Worm (Caenorhabditis elegans) whole organism, mixed stage, embryonic: ENCODE results near the gene rga-1.
A peak's percentile ranks its signal among the peaks of the same experiment; 100 is the strongest.

ENCODE experiments used
- M03D4.4 ChIP-seq: sonication (generic microtip); optimal IDR thresholded peaks from 2 replicates; lab custom pipeline; 2017; ENCODE audit warnings: mild to moderate bottlenecking, missing genetic modification characterization, missing compliant biosample characterization
- bed-3 ChIP-seq: fragments of 200-800 bp; sonication (Bioruptor generic); optimal IDR thresholded peaks from 3 replicates; lab custom pipeline; 2018; ENCODE audit warnings: mild to moderate bottlenecking, missing genetic modification characterization, moderate library complexity, missing compliant biosample characterization
- ceh-39 ChIP-seq: fragments of 150-350 bp; optimal IDR thresholded peaks from 2 replicates; lab custom pipeline; 2014; ENCODE audit warnings: missing biosample characterization, missing genetic modification characterization
- ceh-43 ChIP-seq: fragments of 200-800 bp; sonication (Bioruptor generic); optimal IDR thresholded peaks from 2 replicates; lab custom pipeline; 2018; ENCODE audit warnings: mild to moderate bottlenecking, missing genetic modification characterization, moderate library complexity, missing compliant biosample characterization
- ceh-83 ChIP-seq: fragments of 200-800 bp; sonication (Bioruptor generic); optimal IDR thresholded peaks from 2 replicates; lab custom pipeline; 2018; ENCODE audit warnings: mild to moderate bottlenecking, missing genetic modification characterization, missing compliant biosample characterization
- ces-1 ChIP-seq: fragments of 150-350 bp; optimal IDR thresholded peaks from 2 replicates; lab custom pipeline; 2014; ENCODE audit warnings: missing biosample characterization, missing genetic modification reagents, missing genetic modification characterization
- cnd-1 ChIP-seq: fragments of 200-800 bp; sonication (Bioruptor generic); optimal IDR thresholded peaks from 2 replicates; lab custom pipeline; 2018; ENCODE audit warnings: mild to moderate bottlenecking, missing genetic modification characterization, missing compliant biosample characterization
- drap-1 ChIP-seq: fragments of 200-800 bp; sonication (Bioruptor generic); optimal IDR thresholded peaks from 3 replicates; lab custom pipeline; 2018; ENCODE audit warnings: mild to moderate bottlenecking, missing genetic modification characterization, missing compliant biosample characterization
- elt-1 ChIP-seq: sonication (generic microtip); optimal IDR thresholded peaks from 2 replicates; lab custom pipeline; 2017; ENCODE audit warnings: missing genetic modification characterization, mild to moderate bottlenecking, missing compliant biosample characterization, antibody characterized with exemption, moderate library complexity, borderline replicate concordance; ENCODE audit not compliant: insufficient read depth
- elt-3 ChIP-seq: fragments of 150-350 bp; optimal IDR thresholded peaks from 2 replicates; lab custom pipeline; 2014; ENCODE audit warnings: missing biosample characterization, missing genetic modification characterization
- hlh-1 ChIP-seq: fragments of 150-350 bp; optimal IDR thresholded peaks from 2 replicates; lab custom pipeline; 2014; ENCODE audit warnings: missing biosample characterization, missing genetic modification reagents, missing genetic modification characterization
- lin-13 ChIP-seq: fragments of 150-350 bp; optimal IDR thresholded peaks from 2 replicates; lab custom pipeline; 2014; ENCODE audit warnings: missing biosample characterization, missing genetic modification characterization
- lin-32 ChIP-seq: fragments of 200-800 bp; sonication (Bioruptor generic); optimal IDR thresholded peaks from 2 replicates; lab custom pipeline; 2018; ENCODE audit warnings: mild to moderate bottlenecking, missing genetic modification characterization, missing compliant biosample characterization
- lsy-2 ChIP-seq: fragments of 150-350 bp; optimal IDR thresholded peaks from 2 replicates; lab custom pipeline; 2014; ENCODE audit warnings: missing biosample characterization, missing genetic modification characterization
- mab-5 ChIP-seq: fragments of 150-350 bp; optimal IDR thresholded peaks from 2 replicates; lab custom pipeline; 2014; ENCODE audit warnings: missing biosample characterization, missing genetic modification characterization
- mep-1 ChIP-seq: fragments of 150-350 bp; optimal IDR thresholded peaks from 2 replicates; lab custom pipeline; 2017; ENCODE audit warnings: missing biosample characterization, missing genetic modification reagents, missing genetic modification characterization, inconsistent platforms
- mls-2 ChIP-seq: sonication (generic microtip); optimal IDR thresholded peaks from 2 replicates; lab custom pipeline; 2016; ENCODE audit warnings: mild to moderate bottlenecking, missing genetic modification characterization, moderate library complexity, missing compliant biosample characterization
- nhr-12 ChIP-seq: fragments of 150-350 bp; optimal IDR thresholded peaks from 2 replicates; lab custom pipeline; 2014; ENCODE audit warnings: missing biosample characterization, missing genetic modification characterization
- nhr-2 ChIP-seq: fragments of 150-350 bp; optimal IDR thresholded peaks from 2 replicates; lab custom pipeline; 2014; ENCODE audit warnings: missing biosample characterization, missing genetic modification characterization
- nhr-237 ChIP-seq: fragments of 150-350 bp; optimal IDR thresholded peaks from 2 replicates; lab custom pipeline; 2014; ENCODE audit warnings: missing biosample characterization, missing genetic modification characterization
- nhr-28 ChIP-seq: fragments of 150-350 bp; optimal IDR thresholded peaks from 2 replicates; lab custom pipeline; 2014; ENCODE audit warnings: missing biosample characterization, missing genetic modification characterization
- nhr-76 ChIP-seq: sonication (generic microtip); optimal IDR thresholded peaks from 2 replicates; lab custom pipeline; 2017; ENCODE audit warnings: missing biosample characterization, missing genetic modification characterization
- pha-4 ChIP-seq: fragments of 150-350 bp; optimal IDR thresholded peaks from 2 replicates; lab custom pipeline; 2018; ENCODE audit warnings: missing biosample characterization, missing genetic modification reagents, missing genetic modification characterization
- sem-2 ChIP-seq: fragments of 200-800 bp; sonication (Bioruptor generic); optimal IDR thresholded peaks from 2 replicates; lab custom pipeline; 2018; ENCODE audit warnings: mild to moderate bottlenecking, missing genetic modification characterization, missing compliant biosample characterization
- snpc-4 ChIP-seq: fragments of 150-350 bp; optimal IDR thresholded peaks from 2 replicates; lab custom pipeline; 2014; ENCODE audit warnings: missing biosample characterization, missing genetic modification characterization
- sptf-1 ChIP-seq: sonication (generic microtip); optimal IDR thresholded peaks from 2 replicates; lab custom pipeline; 2017; ENCODE audit warnings: mild to moderate bottlenecking, missing genetic modification characterization, moderate library complexity, missing compliant biosample characterization
- tbx-8 ChIP-seq: fragments of 200-800 bp; sonication (Bioruptor generic); optimal IDR thresholded peaks from 2 replicates; lab custom pipeline; 2018; ENCODE audit warnings: mild to moderate bottlenecking, missing genetic modification characterization, moderate library complexity, missing compliant biosample characterization
- unc-120 ChIP-seq: sonication (generic microtip); optimal IDR thresholded peaks from 2 replicates; lab custom pipeline; 2017; ENCODE audit warnings: missing genetic modification characterization, missing compliant biosample characterization; ENCODE audit not compliant: poor library complexity, severe bottlenecking
- unc-39 ChIP-seq: fragments of 150-350 bp; optimal IDR thresholded peaks from 2 replicates; lab custom pipeline; 2014; ENCODE audit warnings: missing biosample characterization, missing genetic modification characterization
- unc-62 ChIP-seq: fragments of 150-350 bp; optimal IDR thresholded peaks from 2 replicates; lab custom pipeline; 2014; ENCODE audit warnings: missing biosample characterization, missing genetic modification reagents, missing genetic modification characterization
- zip-8 ChIP-seq: fragments of 150-350 bp; optimal IDR thresholded peaks from 2 replicates; lab custom pipeline; 2014; ENCODE audit warnings: missing biosample characterization, missing genetic modification characterization
- ztf-11 ChIP-seq: fragments of 150-350 bp; optimal IDR thresholded peaks from 2 replicates; lab custom pipeline; 2014; ENCODE audit warnings: missing biosample characterization, missing genetic modification characterization

The rga-1 gene

DNA sequence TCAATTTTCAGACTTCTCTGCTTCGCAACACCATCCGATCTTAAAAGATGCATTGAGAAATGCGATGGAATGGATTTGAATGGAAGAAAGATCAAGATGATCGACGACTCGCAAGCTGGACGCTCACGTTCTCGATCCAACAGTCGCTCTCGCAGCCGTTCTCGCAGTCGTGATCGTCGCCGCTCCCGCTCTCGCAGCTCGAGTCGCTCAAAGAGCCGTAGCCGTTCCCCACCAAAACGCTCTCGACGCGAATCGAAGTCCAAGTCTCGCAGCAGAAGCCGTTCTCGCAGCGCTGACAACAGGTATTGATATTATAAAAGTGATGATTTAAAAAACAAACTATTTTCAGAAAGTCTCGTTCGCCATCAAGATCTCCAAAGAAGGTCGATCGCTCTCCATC lies 9.6 kb upstream of the rga-1 start:
- no peak for TF ChIP-seq unc-62 (GFP tag; lab: Kevin White, UChicago)
- no peak for TF ChIP-seq cnd-1
- no peak for TF ChIP-seq ztf-11 (tag; lab: Kevin White, UChicago)
- TF ChIP-seq ces-1 (GFP tag; lab: Kevin White, UChicago), result no peak
- TF ChIP-seq tbx-8 (GFP tag; lab: Kevin White, UChicago), result no peak
- TF ChIP-seq nhr-28 (tag; lab: Kevin White, UChicago), result no peak
- no peak for TF ChIP-seq ceh-83
- no peak for TF ChIP-seq mep-1 (tag; lab: Kevin White, UChicago)
- TF ChIP-seq elt-3 (tag; lab: Kevin White, UChicago), result no peak
- TF ChIP-seq unc-39, result no peak
- TF ChIP-seq ceh-39 (tag; lab: Kevin White, UChicago), result no peak
- TF ChIP-seq lin-32 (GFP tag; lab: Kevin White, UChicago), result no peak
- no peak for TF ChIP-seq elt-1 (tag; lab: Kevin White, UChicago)
- no peak for TF ChIP-seq sem-2 (GFP tag; lab: Kevin White, UChicago)
- TF ChIP-seq, all 35 proteins: peak for 0

- TF ChIP-seq sptf-1 (tag; lab: Kevin White, UChicago) (no peak), elt-1 (tag; lab: Kevin White, UChicago) (no peak), ceh-43 (no peak), ces-1 (GFP tag; lab: Kevin White, UChicago) (no peak), nhr-28 (tag; lab: Kevin White, UChicago) (no peak), nhr-12 (tag; lab: Kevin White, UChicago) (no peak), bed-3 (GFP tag; lab: Kevin White, UChicago) (no peak), lsy-2 (no peak), unc-62 (GFP tag; lab: Kevin White, UChicago) (no peak), nhr-2 (tag; lab: Kevin White, UChicago) (no peak), nhr-237 (no peak), zip-8 (tag; lab: Kevin White, UChicago) (no peak), elt-3 (tag; lab: Kevin White, UChicago) (no peak), mab-5 (tag; lab: Kevin White, UChicago) (no peak), ztf-11 (tag; lab: Kevin White, UChicago) (no peak), unc-120 (tag; lab: Kevin White, UChicago) (no peak), cnd-1 (no peak), mep-1 (tag; lab: Kevin White, UChicago) (no peak), nhr-76 (tag; lab: Kevin White, UChicago) (no peak), lin-13 (tag; lab: Kevin White, UChicago) (no peak)
Observed at ce11 chrII:11455715-11456114, 9.0 kb upstream of the rga-1 start.

ce11 chrII:11459883-11460282 lies 4.8 kb upstream of the rga-1 start:
- TF ChIP-seq mep-1 (tag; lab: Kevin White, UChicago) (no peak), ceh-83 (no peak), mab-5 (tag; lab: Kevin White, UChicago) (no peak), M03D4.4 (tag; lab: Kevin White, UChicago) (no peak), drap-1 (GFP tag; lab: Kevin White, UChicago) (no peak), nhr-2 (tag; lab: Kevin White, UChicago) (no peak), elt-1 (tag; lab: Kevin White, UChicago) (no peak), lin-32 (GFP tag; lab: Kevin White, UChicago) (no peak), unc-39 (no peak), tbx-8 (GFP tag; lab: Kevin White, UChicago) (no peak), lin-13 (tag; lab: Kevin White, UChicago) (no peak), hlh-1 (no peak), ceh-43 (no peak), nhr-12 (tag; lab: Kevin White, UChicago) (no peak), sem-2 (GFP tag; lab: Kevin White, UChicago) (no peak), mls-2 (tag; lab: Kevin White, UChicago) (no peak), snpc-4 (no peak), cnd-1 (no peak), nhr-76 (tag; lab: Kevin White, UChicago) (no peak)
- TF ChIP-seq, all 35 proteins: peak for 0

DNA sequence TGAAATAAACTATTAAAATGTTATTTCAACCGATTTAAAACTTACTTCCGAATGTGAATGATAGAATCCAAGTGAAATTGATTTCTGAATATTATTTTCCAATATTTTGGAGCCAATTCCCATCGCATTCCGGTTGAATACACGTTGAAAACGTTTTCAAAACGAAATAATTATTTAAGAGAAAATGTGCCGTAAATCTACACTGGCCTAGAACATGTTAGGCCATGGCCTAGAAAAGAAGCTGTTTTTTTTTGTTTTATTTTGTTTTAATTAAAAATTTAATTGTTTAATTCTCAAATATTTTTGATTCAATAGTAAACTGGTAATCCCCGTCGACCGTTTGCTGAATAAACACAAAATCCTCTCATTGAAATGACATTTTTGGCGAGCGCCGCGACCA lies 795 bp upstream of the rga-1 start:
- TF ChIP-seq ces-1 (GFP tag; lab: Kevin White, UChicago) (peak; percentile 29), drap-1 (GFP tag; lab: Kevin White, UChicago) (no peak)

DNA sequence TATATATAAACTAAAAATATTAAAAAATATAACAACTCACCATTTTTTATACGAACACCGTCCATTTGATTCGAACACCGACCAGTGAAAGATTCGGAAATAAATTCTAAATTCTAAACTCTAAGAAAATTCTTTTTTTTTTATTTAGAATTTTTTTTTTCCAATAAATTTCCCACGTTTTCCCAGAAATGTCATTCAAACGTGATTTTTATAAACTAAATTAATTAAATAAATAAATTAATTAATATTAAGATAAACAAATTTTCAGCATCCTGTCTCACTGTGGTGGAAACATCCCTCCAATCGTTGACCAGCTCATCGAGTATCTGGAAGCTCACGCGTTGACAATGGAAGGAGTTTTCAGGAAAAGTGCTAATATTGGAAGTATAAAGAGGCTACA lies 2.8 kb downstream of the rga-1 start, which contains the start of gene klp-17:
Gene klp-17, minus strand, starts transcription at position 101 of the 400 bp plus-strand sequence.
- TF ChIP-seq ceh-39 (tag; lab: Kevin White, UChicago), result no peak
- no peak for TF ChIP-seq drap-1 (GFP tag; lab: Kevin White, UChicago)
- no peak for TF ChIP-seq nhr-76 (tag; lab: Kevin White, UChicago)
- TF ChIP-seq cnd-1, result no peak
- no peak for TF ChIP-seq nhr-2 (tag; lab: Kevin White, UChicago)
- TF ChIP-seq hlh-1, result no peak
- no peak for TF ChIP-seq pha-4 (tag; lab: Kevin White, UChicago)
- no peak for TF ChIP-seq lin-32 (GFP tag; lab: Kevin White, UChicago)
- no peak for TF ChIP-seq M03D4.4 (tag; lab: Kevin White, UChicago)
- no peak for TF ChIP-seq mep-1 (tag; lab: Kevin White, UChicago)
- no peak for TF ChIP-seq lsy-2
- TF ChIP-seq bed-3 (GFP tag; lab: Kevin White, UChicago), result no peak
- TF ChIP-seq zip-8 (tag; lab: Kevin White, UChicago), result no peak
- TF ChIP-seq snpc-4, result no peak
- no peak for TF ChIP-seq ces-1 (GFP tag; lab: Kevin White, UChicago)
- no peak for TF ChIP-seq ceh-83
- no peak for TF ChIP-seq mab-5 (tag; lab: Kevin White, UChicago)
- TF ChIP-seq mls-2 (tag; lab: Kevin White, UChicago), result no peak
- TF ChIP-seq sptf-1 (tag; lab: Kevin White, UChicago), result no peak
- no peak for TF ChIP-seq unc-39
